Fruit fly (Drosophila melanogaster) whole organism, adult: ENCODE data around the gene CG42324.

ENCODE experiments used
- CG12768 ChIP-seq: fragments of 200-800 bp; sonication (Bioruptor generic); optimal IDR thresholded peaks from 2 replicates; lab custom pipeline; 2017; ENCODE audit warnings: missing biosample characterization, missing genetic modification characterization, mild to moderate bottlenecking, moderate library complexity, missing genetic modification reagents
- CG14711 ChIP-seq: fragments of 200-800 bp; sonication (Bioruptor generic); optimal IDR thresholded peaks from 2 replicates; lab custom pipeline; 2018; ENCODE audit warnings: missing biosample characterization, mild to moderate bottlenecking, missing genetic modification characterization, moderate library complexity
- CG33017 ChIP-seq: fragments of 200-800 bp; sonication (Bioruptor generic); optimal IDR thresholded peaks from 2 replicates; lab custom pipeline; 2018; ENCODE audit warnings: missing biosample characterization, mild to moderate bottlenecking, missing genetic modification characterization, moderate library complexity
- CG5204 ChIP-seq: fragments of 200-800 bp; sonication (Bioruptor generic); optimal IDR thresholded peaks from 2 replicates; lab custom pipeline; 2016; ENCODE audit warnings: missing biosample characterization, missing genetic modification characterization
- Hr96 ChIP-seq: fragments of 200-800 bp; sonication (Bioruptor generic); optimal IDR thresholded peaks from 2 replicates; lab custom pipeline; 2016; ENCODE audit warnings: missing biosample characterization, missing genetic modification characterization
- cic ChIP-seq: fragments of 200-800 bp; sonication (Bioruptor generic); optimal IDR thresholded peaks from 2 replicates; lab custom pipeline; 2017; ENCODE audit warnings: missing biosample characterization, mild to moderate bottlenecking, missing genetic modification characterization, moderate library complexity

DNA sequence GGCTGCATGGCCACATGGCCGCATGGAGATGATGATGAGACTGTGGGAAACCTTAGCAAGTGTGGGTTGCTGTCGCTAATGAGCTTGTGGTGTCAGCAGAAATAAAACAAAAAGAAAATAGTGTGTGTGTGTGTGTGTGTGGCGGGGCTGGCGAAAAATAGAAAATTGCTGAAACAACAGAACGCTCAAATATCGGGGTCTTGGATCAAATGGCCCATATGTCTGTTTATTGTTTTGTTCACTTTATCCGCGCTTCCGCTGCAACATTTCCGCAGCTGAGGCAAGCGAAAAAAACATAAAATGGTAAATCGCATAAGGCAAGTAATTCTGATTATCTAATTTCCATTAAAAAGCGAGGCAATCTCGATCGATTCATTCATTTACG is 16.7 kb upstream of the CG42324 start:
- TF ChIP-seq CG33017 (tag; lab: Kevin White, UChicago) (no peak), cic (GFP tag; lab: Kevin White, UChicago) (no peak), CG14711 (tag; lab: Kevin White, UChicago) (no peak), Hr96 (no peak), CG5204 (GFP tag; lab: Kevin White, UChicago) (no peak), CG12768 (GFP tag; lab: Kevin White, UChicago) (no peak)
